Worm (Caenorhabditis elegans): Measurements from ENCODE around the gene C53A5.13.

DNA sequence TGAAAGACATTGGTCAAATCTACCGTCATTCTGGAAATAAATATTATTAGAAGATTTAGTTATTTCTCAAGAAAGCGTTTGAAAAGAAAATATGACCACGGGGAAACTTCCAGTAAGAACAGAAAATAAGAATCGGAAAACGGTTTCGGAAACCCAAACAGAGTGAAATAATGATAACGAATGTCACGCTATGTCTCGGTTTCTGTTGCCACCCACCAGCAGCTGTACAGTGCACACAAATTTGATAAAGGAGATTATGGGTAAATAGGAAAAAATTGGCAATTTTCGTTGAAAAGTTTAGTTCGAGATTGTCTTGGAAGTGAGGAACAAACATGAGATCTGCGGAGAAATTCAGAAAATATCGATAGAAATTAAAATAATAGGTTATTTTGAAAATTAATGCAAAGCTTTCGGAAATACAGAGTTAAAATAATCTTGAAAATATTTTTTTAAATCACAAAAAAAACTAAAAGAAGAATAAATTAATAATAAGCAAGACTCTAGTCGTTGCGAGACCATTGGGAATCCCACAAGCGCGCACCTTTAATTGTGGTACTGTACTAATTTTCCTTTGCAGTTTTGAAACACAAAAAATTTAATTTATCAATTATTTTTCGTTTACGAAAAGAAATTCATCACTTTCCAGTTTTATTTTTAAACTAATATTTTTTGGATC is 50.5 kb downstream of the C53A5.13 start, which contains the start of gene pes-9:
- no peak for TF ChIP-seq hlh-15 (tag; optimal IDR thresholded peaks at IDR 0.05)
- TF ChIP-seq nfya-1 (tag; optimal IDR thresholded peaks at IDR 0.05), result no peak
- TF ChIP-seq ceh-31 (tag; optimal IDR thresholded peaks at IDR 0.05), result no peak
- no peak for TF ChIP-seq pha-4 (tag; optimal IDR thresholded peaks at IDR 0.05)
- no peak for TF ChIP-seq npax-4 (tag; optimal IDR thresholded peaks at IDR 0.05)
- no peak for TF ChIP-seq dmd-4 (tag; optimal IDR thresholded peaks at IDR 0.05; ENCODE audit: borderline replicate concordance)
